Fruit fly (Drosophila melanogaster): ENCODE measurements around the gene Cox17.

Cox17 gene

DNA sequence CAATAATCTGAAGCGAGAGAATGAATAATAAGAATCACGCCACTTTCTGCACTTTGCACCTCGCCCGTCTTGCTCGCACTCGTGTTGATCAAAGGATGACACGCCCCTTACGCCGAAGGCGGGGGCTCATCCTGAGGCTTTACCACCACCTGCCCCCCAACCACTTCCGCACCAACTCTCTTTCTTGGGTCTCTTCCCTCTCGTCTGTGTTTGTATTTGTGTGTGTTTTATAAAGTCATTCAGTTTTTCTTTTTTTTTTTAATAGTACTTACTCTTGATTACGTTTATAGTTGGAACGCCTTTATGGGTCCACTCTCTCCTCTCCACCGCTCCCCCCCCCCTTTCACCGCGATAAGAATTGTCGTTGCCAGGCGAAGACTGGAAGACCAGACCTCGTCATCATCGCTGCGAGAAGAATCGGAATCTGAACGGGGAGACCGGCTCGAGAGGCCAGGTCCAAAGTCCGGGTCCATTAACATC lies 15.0 kb downstream of the Cox17 start (continued):
- TF ChIP-seq ken (GFP tag; IDR thresholded peaks at IDR 0.05), result no peak
- no peak for TF ChIP-seq dimm (GFP tag; IDR thresholded peaks at IDR 0.05)
- TF ChIP-seq Hsf (GFP tag; optimal IDR thresholded peaks at IDR 0.05), result no peak
- no peak for TF ChIP-seq ewg (GFP tag; optimal IDR thresholded peaks at IDR 0.05)
- TF ChIP-seq mirr (GFP tag; optimal IDR thresholded peaks at IDR 0.05), result no peak
- peak; percentile 16 for TF ChIP-seq Hmr (GFP tag; optimal IDR thresholded peaks at IDR 0.05)

DNA sequence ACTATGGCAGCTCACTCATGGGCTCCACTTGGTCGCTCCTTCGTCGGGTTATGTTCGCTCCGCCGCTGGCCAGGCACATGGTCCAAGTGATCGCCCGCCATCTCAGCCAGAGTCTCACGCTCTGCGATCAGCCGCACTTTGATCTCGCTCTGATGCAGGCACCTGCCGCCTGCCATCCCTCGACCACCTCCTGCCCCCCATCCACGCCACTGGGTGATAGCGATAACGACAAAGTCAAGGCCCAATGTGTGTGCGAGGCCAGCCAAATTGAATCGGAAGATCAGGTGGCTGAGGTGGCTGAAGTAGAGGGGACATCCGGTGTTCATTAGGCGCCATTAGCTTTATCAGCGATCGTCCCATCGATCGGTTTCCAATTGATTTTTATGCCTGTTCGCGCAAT lies 16.0 kb downstream of the Cox17 start:
- no peak for TF ChIP-seq Ada2b (GFP tag; IDR thresholded peaks at IDR 0.05)
- no peak for TF ChIP-seq otp (GFP tag; IDR thresholded peaks at IDR 0.05)
- no peak for TF ChIP-seq CG11456 (GFP tag; IDR thresholded peaks at IDR 0.05)
- TF ChIP-seq CG11398 (GFP tag; optimal IDR thresholded peaks at IDR 0.05), result no peak
- TF ChIP-seq CG8944 (GFP tag; optimal IDR thresholded peaks at IDR 0.05), result no peak
- TF ChIP-seq schlank (tag; optimal IDR thresholded peaks at IDR 0.05), result no peak
- TF ChIP-seq ttk (GFP tag; IDR thresholded peaks at IDR 0.05), result no peak
- no peak for TF ChIP-seq CG7372 (GFP tag; IDR thresholded peaks at IDR 0.05)
- TF ChIP-seq ken (GFP tag; IDR thresholded peaks at IDR 0.05), result no peak
- TF ChIP-seq CG1832 (GFP tag; optimal IDR thresholded peaks at IDR 0.05), result no peak
- no peak for TF ChIP-seq B-H1 (GFP tag; IDR thresholded peaks at IDR 0.05)
- TF ChIP-seq CG1647 (GFP tag; optimal IDR thresholded peaks at IDR 0.05), result no peak
- no peak for TF ChIP-seq Jarid2 (GFP tag; optimal IDR thresholded peaks at IDR 0.05)
- TF ChIP-seq lbe (GFP tag; optimal IDR thresholded peaks at IDR 0.05), result no peak
- TF ChIP-seq Med (GFP tag), result peak; percentile 57
- TF ChIP-seq Ets65A (GFP tag), result peak; percentile 28
- TF ChIP-seq sug (tag; optimal IDR thresholded peaks at IDR 0.05), result peak; percentile 40
- TF ChIP-seq bsh (GFP tag; optimal IDR thresholded peaks at IDR 0.05), result no peak
- no peak for TF ChIP-seq toy (GFP tag; IDR thresholded peaks at IDR 0.05)
- no peak for TF ChIP-seq sna (GFP tag; IDR thresholded peaks at IDR 0.05; ENCODE audit: partially characterized antibody)
- no peak for TF ChIP-seq pita (GFP tag; optimal IDR thresholded peaks at IDR 0.05)
- TF ChIP-seq slbo (GFP tag; IDR thresholded peaks at IDR 0.05), result 0 out of 2 replicates have a peak, but pooled peaks have one; percentile 12
- TF ChIP-seq Sry-δ (GFP tag; optimal IDR thresholded peaks at IDR 0.05), result no peak
- no peak for TF ChIP-seq CG6254 (GFP tag; optimal IDR thresholded peaks at IDR 0.05)
- no peak for TF ChIP-seq CG11560 (tag; IDR thresholded peaks at IDR 0.05)
- no peak for TF ChIP-seq gcm2 (GFP tag; optimal IDR thresholded peaks at IDR 0.05)
- TF ChIP-seq CG17912 (GFP tag; optimal IDR thresholded peaks at IDR 0.05), result no peak
- no peak for TF ChIP-seq luna (GFP tag; optimal IDR thresholded peaks at IDR 0.05)
- no peak for TF ChIP-seq Hand (GFP tag; optimal IDR thresholded peaks at IDR 0.05)
- no peak for TF ChIP-seq CG9609 (GFP tag; optimal IDR thresholded peaks at IDR 0.05)
- peak; percentile 84 for TF ChIP-seq nom (GFP tag; optimal IDR thresholded peaks at IDR 0.05)
- no peak for TF ChIP-seq CG18262 (tag; optimal IDR thresholded peaks at IDR 0.05)
- TF ChIP-seq dm (GFP tag; optimal IDR thresholded peaks at IDR 0.05), result no peak
- no peak for TF ChIP-seq Oaz (GFP tag; IDR thresholded peaks at IDR 0.05)
- TF ChIP-seq CG2199 (GFP tag; IDR thresholded peaks at IDR 0.05), result no peak
- TF ChIP-seq kay (GFP tag; optimal IDR thresholded peaks at IDR 0.05), result no peak
- TF ChIP-seq ftz-f1 (GFP tag; optimal IDR thresholded peaks at IDR 0.05), result peak; percentile 36
- TF ChIP-seq ssp (GFP tag; IDR thresholded peaks at IDR 0.05), result no peak

All from whole organism, embryonic.